Fruit fly (Drosophila melanogaster) whole organism, pupa: ENCODE measurements around the gene HP1c.

Experiments
- CG10348 ChIP-seq: fragments of 200-800 bp; sonication (Bioruptor generic); IDR thresholded peaks from 2 replicates; pipeline ENCODE4 v1.3.6; 2022; ENCODE audit warnings: missing biosample characterization, missing genetic modification characterization
- CG12605 ChIP-seq: fragments of 200-800 bp; sonication (Bioruptor generic); IDR thresholded peaks from 2 replicates; pipeline ENCODE4 v1.3.6; 2022; ENCODE audit warnings: missing biosample characterization, missing genetic modification characterization
- CG13204 ChIP-seq: fragments of 200-800 bp; sonication (Bioruptor generic); optimal IDR thresholded peaks from 2 replicates; lab custom pipeline; 2018; ENCODE audit warnings: missing biosample characterization, mild to moderate bottlenecking, missing genetic modification characterization, moderate library complexity
- CG14655 ChIP-seq: fragments of 200-800 bp; sonication (Bioruptor generic); optimal IDR thresholded peaks from 3 replicates; lab custom pipeline; 2017; ENCODE audit warnings: mild to moderate bottlenecking, missing biosample characterization, missing genetic modification reagents, missing genetic modification characterization
- CG15710 ChIP-seq: fragments of 200-800 bp; sonication (Bioruptor generic); optimal IDR thresholded peaks from 2 replicates; lab custom pipeline; 2018; ENCODE audit warnings: missing biosample characterization, mild to moderate bottlenecking, missing genetic modification characterization, moderate library complexity
- CG17806 ChIP-seq: fragments of 200-800 bp; sonication (Bioruptor generic); optimal IDR thresholded peaks from 2 replicates; lab custom pipeline; 2018; ENCODE audit warnings: missing biosample characterization, mild to moderate bottlenecking, missing genetic modification characterization, moderate library complexity
- CG32121 ChIP-seq: fragments of 200-800 bp; sonication (Bioruptor generic); IDR thresholded peaks from 2 replicates; pipeline ENCODE4 v1.3.6; 2022; ENCODE audit warnings: missing biosample characterization, missing genetic modification characterization
- CG34367 ChIP-seq: fragments of 200-800 bp; sonication (Bioruptor generic); optimal IDR thresholded peaks from 2 replicates; lab custom pipeline; 2018; ENCODE audit warnings: missing biosample characterization, mild to moderate bottlenecking, missing genetic modification characterization
- CG8159 ChIP-seq: fragments of 200-800 bp; sonication (Bioruptor generic); optimal IDR thresholded peaks from 3 replicates; lab custom pipeline; 2018; ENCODE audit warnings: missing biosample characterization, mild to moderate bottlenecking, missing genetic modification characterization, moderate library complexity
- CG8301 ChIP-seq: fragments of 200-800 bp; sonication (Bioruptor generic); optimal IDR thresholded peaks from 2 replicates; lab custom pipeline; 2018; ENCODE audit warnings: missing biosample characterization, mild to moderate bottlenecking, missing genetic modification characterization
- EcR ChIP-seq: fragments of 200-800 bp; sonication (Bioruptor generic); optimal IDR thresholded peaks from 3 replicates; lab custom pipeline; 2019; ENCODE audit warnings: missing biosample characterization, missing genetic modification characterization, mild to moderate bottlenecking, moderate library complexity, missing genetic modification reagents
- Ets98B ChIP-seq: fragments of 200-800 bp; sonication (Bioruptor generic); IDR thresholded peaks from 2 replicates; pipeline ENCODE4 v1.3.6; 2022; ENCODE audit warnings: missing biosample characterization, missing genetic modification characterization
- Snoo ChIP-seq: fragments of 200-800 bp; sonication (Bioruptor generic); optimal IDR thresholded peaks from 3 replicates; lab custom pipeline; 2017; ENCODE audit warnings: missing biosample characterization, mild to moderate bottlenecking, missing genetic modification characterization, inconsistent platforms
- gl ChIP-seq: fragments of 200-800 bp; sonication (Bioruptor generic); optimal IDR thresholded peaks from 2 replicates; lab custom pipeline; 2018; ENCODE audit warnings: missing biosample characterization, mild to moderate bottlenecking, missing genetic modification characterization

- TF ChIP-seq gl (tag; lab: Kevin White, UChicago), result no peak
- no peak for TF ChIP-seq CG8159 (tag; lab: Kevin White, UChicago)
- no peak for TF ChIP-seq CG13204
- TF ChIP-seq CG12605 (GFP tag; lab: Robert Waterston, UW), result no peak
- TF ChIP-seq CG32121 (GFP tag; lab: Robert Waterston, UW), result no peak
- no peak for TF ChIP-seq Ets98B (GFP tag; lab: Robert Waterston, UW)
- no peak for TF ChIP-seq CG14655 (GFP tag; lab: Kevin White, UChicago)
- no peak for TF ChIP-seq CG15710 (tag; lab: Kevin White, UChicago)
- no peak for TF ChIP-seq EcR
- TF ChIP-seq Snoo (tag; lab: Kevin White, UChicago), result no peak
- no peak for TF ChIP-seq CG34367 (tag; lab: Kevin White, UChicago)
- no peak for TF ChIP-seq CG10348
- TF ChIP-seq CG8301, result no peak
- TF ChIP-seq CG17806, result no peak
These were observed 12.4 kb upstream of the HP1c start for dm6 chr3R:22732995-22733394.
